Worm (Caenorhabditis elegans) whole organism, mixed stage, embryonic: ENCODE results near the gene F11D5.1.

Experiments used
- M03D4.4 ChIP-seq: sonication (generic microtip); optimal IDR thresholded peaks from 2 replicates; lab custom pipeline; 2017; ENCODE audit warnings: mild to moderate bottlenecking, missing genetic modification characterization, missing compliant biosample characterization
- bed-3 ChIP-seq: fragments of 200-800 bp; sonication (Bioruptor generic); optimal IDR thresholded peaks from 3 replicates; lab custom pipeline; 2018; ENCODE audit warnings: mild to moderate bottlenecking, missing genetic modification characterization, moderate library complexity, missing compliant biosample characterization
- blmp-1 ChIP-seq: fragments of 150-350 bp; optimal IDR thresholded peaks from 2 replicates; lab custom pipeline; 2014; ENCODE audit warnings: missing biosample characterization, missing genetic modification characterization
- ceh-39 ChIP-seq: fragments of 150-350 bp; optimal IDR thresholded peaks from 2 replicates; lab custom pipeline; 2014; ENCODE audit warnings: missing biosample characterization, missing genetic modification characterization
- ceh-83 ChIP-seq: fragments of 200-800 bp; sonication (Bioruptor generic); optimal IDR thresholded peaks from 2 replicates; lab custom pipeline; 2018; ENCODE audit warnings: mild to moderate bottlenecking, missing genetic modification characterization, missing compliant biosample characterization
- ces-1 ChIP-seq: fragments of 150-350 bp; optimal IDR thresholded peaks from 2 replicates; lab custom pipeline; 2014; ENCODE audit warnings: missing biosample characterization, missing genetic modification reagents, missing genetic modification characterization
- cnd-1 ChIP-seq: fragments of 200-800 bp; sonication (Bioruptor generic); optimal IDR thresholded peaks from 2 replicates; lab custom pipeline; 2018; ENCODE audit warnings: mild to moderate bottlenecking, missing genetic modification characterization, missing compliant biosample characterization
- drap-1 ChIP-seq: fragments of 200-800 bp; sonication (Bioruptor generic); optimal IDR thresholded peaks from 3 replicates; lab custom pipeline; 2018; ENCODE audit warnings: mild to moderate bottlenecking, missing genetic modification characterization, missing compliant biosample characterization
- elt-1 ChIP-seq: sonication (generic microtip); optimal IDR thresholded peaks from 2 replicates; lab custom pipeline; 2017; ENCODE audit warnings: missing genetic modification characterization, mild to moderate bottlenecking, missing compliant biosample characterization, antibody characterized with exemption, moderate library complexity, borderline replicate concordance; ENCODE audit not compliant: insufficient read depth
- elt-3 ChIP-seq: fragments of 150-350 bp; optimal IDR thresholded peaks from 2 replicates; lab custom pipeline; 2014; ENCODE audit warnings: missing biosample characterization, missing genetic modification characterization
- flh-1 ChIP-seq: fragments of 200-800 bp; sonication (Bioruptor generic); optimal IDR thresholded peaks from 2 replicates; lab custom pipeline; 2018; ENCODE audit warnings: mild to moderate bottlenecking, missing genetic modification characterization, moderate library complexity, missing compliant biosample characterization
- ham-2 ChIP-seq: fragments of 200-800 bp; sonication (Bioruptor generic); optimal IDR thresholded peaks from 2 replicates; lab custom pipeline; 2018; ENCODE audit warnings: mild to moderate bottlenecking, missing genetic modification characterization, missing compliant biosample characterization
- hlh-1 ChIP-seq: fragments of 150-350 bp; optimal IDR thresholded peaks from 2 replicates; lab custom pipeline; 2014; ENCODE audit warnings: missing biosample characterization, missing genetic modification reagents, missing genetic modification characterization
- lin-13 ChIP-seq: fragments of 150-350 bp; optimal IDR thresholded peaks from 2 replicates; lab custom pipeline; 2014; ENCODE audit warnings: missing biosample characterization, missing genetic modification characterization
- lin-32 ChIP-seq: fragments of 200-800 bp; sonication (Bioruptor generic); optimal IDR thresholded peaks from 2 replicates; lab custom pipeline; 2018; ENCODE audit warnings: mild to moderate bottlenecking, missing genetic modification characterization, missing compliant biosample characterization
- lsy-2 ChIP-seq: fragments of 150-350 bp; optimal IDR thresholded peaks from 2 replicates; lab custom pipeline; 2014; ENCODE audit warnings: missing biosample characterization, missing genetic modification characterization
- mab-5 ChIP-seq: fragments of 150-350 bp; optimal IDR thresholded peaks from 2 replicates; lab custom pipeline; 2014; ENCODE audit warnings: missing biosample characterization, missing genetic modification characterization
- mep-1 ChIP-seq: fragments of 150-350 bp; optimal IDR thresholded peaks from 2 replicates; lab custom pipeline; 2017; ENCODE audit warnings: missing biosample characterization, missing genetic modification reagents, missing genetic modification characterization, inconsistent platforms
- mls-2 ChIP-seq: sonication (generic microtip); optimal IDR thresholded peaks from 2 replicates; lab custom pipeline; 2016; ENCODE audit warnings: mild to moderate bottlenecking, missing genetic modification characterization, moderate library complexity, missing compliant biosample characterization
- nhr-12 ChIP-seq: fragments of 150-350 bp; optimal IDR thresholded peaks from 2 replicates; lab custom pipeline; 2014; ENCODE audit warnings: missing biosample characterization, missing genetic modification characterization
- nhr-2 ChIP-seq: fragments of 150-350 bp; optimal IDR thresholded peaks from 2 replicates; lab custom pipeline; 2014; ENCODE audit warnings: missing biosample characterization, missing genetic modification characterization
- nhr-237 ChIP-seq: fragments of 150-350 bp; optimal IDR thresholded peaks from 2 replicates; lab custom pipeline; 2014; ENCODE audit warnings: missing biosample characterization, missing genetic modification characterization
- nhr-28 ChIP-seq: fragments of 150-350 bp; optimal IDR thresholded peaks from 2 replicates; lab custom pipeline; 2014; ENCODE audit warnings: missing biosample characterization, missing genetic modification characterization
- nhr-76 ChIP-seq: sonication (generic microtip); optimal IDR thresholded peaks from 2 replicates; lab custom pipeline; 2017; ENCODE audit warnings: missing biosample characterization, missing genetic modification characterization
- pha-4 ChIP-seq: fragments of 150-350 bp; optimal IDR thresholded peaks from 2 replicates; lab custom pipeline; 2018; ENCODE audit warnings: missing biosample characterization, missing genetic modification reagents, missing genetic modification characterization
- sem-2 ChIP-seq: fragments of 200-800 bp; sonication (Bioruptor generic); optimal IDR thresholded peaks from 2 replicates; lab custom pipeline; 2018; ENCODE audit warnings: mild to moderate bottlenecking, missing genetic modification characterization, missing compliant biosample characterization
- snpc-4 ChIP-seq: fragments of 150-350 bp; optimal IDR thresholded peaks from 2 replicates; lab custom pipeline; 2014; ENCODE audit warnings: missing biosample characterization, missing genetic modification characterization
- sptf-1 ChIP-seq: sonication (generic microtip); optimal IDR thresholded peaks from 2 replicates; lab custom pipeline; 2017; ENCODE audit warnings: mild to moderate bottlenecking, missing genetic modification characterization, moderate library complexity, missing compliant biosample characterization
- tbx-8 ChIP-seq: fragments of 200-800 bp; sonication (Bioruptor generic); optimal IDR thresholded peaks from 2 replicates; lab custom pipeline; 2018; ENCODE audit warnings: mild to moderate bottlenecking, missing genetic modification characterization, moderate library complexity, missing compliant biosample characterization
- unc-120 ChIP-seq: sonication (generic microtip); optimal IDR thresholded peaks from 2 replicates; lab custom pipeline; 2017; ENCODE audit warnings: missing genetic modification characterization, missing compliant biosample characterization; ENCODE audit not compliant: poor library complexity, severe bottlenecking
- unc-39 ChIP-seq: fragments of 150-350 bp; optimal IDR thresholded peaks from 2 replicates; lab custom pipeline; 2014; ENCODE audit warnings: missing biosample characterization, missing genetic modification characterization
- unc-62 ChIP-seq: fragments of 150-350 bp; optimal IDR thresholded peaks from 2 replicates; lab custom pipeline; 2014; ENCODE audit warnings: missing biosample characterization, missing genetic modification reagents, missing genetic modification characterization
- zip-8 ChIP-seq: fragments of 150-350 bp; optimal IDR thresholded peaks from 2 replicates; lab custom pipeline; 2014; ENCODE audit warnings: missing biosample characterization, missing genetic modification characterization
- ztf-11 ChIP-seq: fragments of 150-350 bp; optimal IDR thresholded peaks from 2 replicates; lab custom pipeline; 2014; ENCODE audit warnings: missing biosample characterization, missing genetic modification characterization

Gene F11D5.1

DNA sequence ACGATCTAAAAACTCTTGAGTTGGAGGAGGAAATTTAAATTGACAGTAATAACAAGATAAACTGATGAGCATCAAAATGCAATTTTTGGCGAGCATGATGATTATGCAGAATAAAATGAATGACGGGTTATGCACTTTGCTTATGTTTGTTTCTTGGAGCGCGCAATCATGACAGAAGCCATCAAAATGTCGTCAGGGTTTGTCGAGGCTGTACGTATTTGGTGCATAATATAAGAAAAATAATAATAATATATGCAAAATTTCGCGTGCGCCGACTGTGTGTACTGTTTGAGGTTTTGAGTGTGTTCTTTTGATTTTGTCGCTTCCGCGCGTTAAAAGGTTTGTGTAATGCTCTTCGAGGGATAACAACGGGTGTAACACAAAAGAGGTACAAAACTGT lies 17.4 kb downstream of the F11D5.1 start, which contains the start of gene nspg-4:
nspg-4 (minus strand) TSS at position 101 of the 400 bp plus-strand sequence.
- no peak for TF ChIP-seq nhr-28 (tag; lab: Kevin White, UChicago)
- no peak for TF ChIP-seq cnd-1
- TF ChIP-seq zip-8 (tag; lab: Kevin White, UChicago), result no peak
- TF ChIP-seq snpc-4 (tag; lab: Kevin White, UChicago), result no peak
- no peak for TF ChIP-seq drap-1 (GFP tag; lab: Kevin White, UChicago)
- TF ChIP-seq ztf-11, result no peak
- TF ChIP-seq nhr-76 (tag; lab: Kevin White, UChicago), result no peak
- no peak for TF ChIP-seq nhr-2 (tag; lab: Kevin White, UChicago)

DNA sequence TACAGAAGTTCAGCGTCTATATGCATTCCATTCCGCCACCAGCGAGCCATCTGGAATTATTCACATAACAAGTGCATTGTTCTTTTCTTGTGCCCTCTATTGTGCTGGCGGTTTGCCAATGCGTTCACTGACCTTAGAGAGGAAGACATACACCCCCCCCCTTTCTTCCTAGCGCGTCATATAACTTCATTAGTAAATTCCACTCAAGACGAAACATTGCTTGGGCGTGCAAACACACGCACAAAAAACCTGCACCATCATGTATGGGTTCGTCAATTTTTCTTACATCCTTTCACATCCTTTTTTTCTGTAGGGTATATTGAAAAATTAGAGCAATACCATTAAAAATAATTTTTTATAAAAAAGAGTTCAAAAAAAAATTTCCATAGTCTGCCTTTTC lies 18.6 kb downstream of the F11D5.1 start, which contains the start of gene ZK816.1:
ZK816.1 (plus strand) TSS at position 187 of the 400 bp plus-strand sequence.
- TF ChIP-seq mls-2, result peak; percentile 18
- no peak for TF ChIP-seq lsy-2 (tag; lab: Kevin White, UChicago)
- TF ChIP-seq unc-39, result no peak
- peak; percentile 82 for TF ChIP-seq ces-1 (GFP tag; lab: Kevin White, UChicago)
- TF ChIP-seq pha-4, result no peak
- TF ChIP-seq ztf-11, result no peak
- no peak for TF ChIP-seq tbx-8 (GFP tag; lab: Kevin White, UChicago)

DNA sequence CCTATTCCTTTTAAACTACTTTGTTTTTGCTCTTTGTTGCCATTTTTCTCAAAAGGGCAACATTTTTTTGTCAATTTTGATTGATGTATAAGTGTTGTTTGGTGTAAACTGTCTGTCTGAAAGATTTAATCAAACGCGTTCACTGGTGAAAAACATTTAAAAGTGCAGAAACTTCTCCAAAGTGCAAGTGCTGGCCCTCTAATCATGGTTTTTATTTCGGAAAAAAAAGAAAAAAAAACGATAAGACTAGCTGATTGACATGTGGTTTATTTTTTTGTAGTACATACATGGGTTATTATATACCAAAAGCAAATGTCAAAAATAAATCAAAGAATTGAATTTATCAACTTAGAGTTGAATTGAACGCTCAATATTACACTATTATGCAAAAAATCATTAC lies 29.5 kb downstream of the F11D5.1 start, which contains the start of gene dhs-26:
dhs-26 (minus strand) TSS at position 116 of the 400 bp plus-strand sequence.
- TF ChIP-seq sem-2 (GFP tag; lab: Kevin White, UChicago), result no peak
- no peak for TF ChIP-seq lin-32 (GFP tag; lab: Kevin White, UChicago)
- no peak for TF ChIP-seq mls-2
- no peak for TF ChIP-seq hlh-1 (tag; lab: Kevin White, UChicago)
- no peak for TF ChIP-seq ceh-83 (GFP tag; lab: Kevin White, UChicago)
- no peak for TF ChIP-seq lsy-2 (tag; lab: Kevin White, UChicago)
- TF ChIP-seq flh-1, result no peak

DNA sequence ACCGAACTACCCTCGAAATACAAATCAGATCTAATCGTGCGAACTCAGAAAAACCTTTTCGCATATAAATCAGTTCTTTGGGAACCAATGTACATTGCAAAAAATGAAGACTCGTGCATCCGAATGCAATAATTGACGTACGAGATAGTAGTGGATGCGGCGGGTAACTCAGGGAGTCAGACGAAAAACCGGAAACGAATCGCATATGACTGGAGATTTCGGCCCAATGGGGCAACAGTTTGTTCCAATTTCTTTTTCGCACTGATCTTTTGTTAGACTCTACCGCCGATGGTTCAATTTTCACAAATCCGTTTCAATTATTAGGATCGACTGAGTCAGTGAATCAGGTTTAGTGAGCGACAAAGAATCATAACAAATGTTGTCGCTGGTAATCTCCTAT lies 33.9 kb downstream of the F11D5.1 start:
- TF ChIP-seq lsy-2 (tag; lab: Kevin White, UChicago) (no peak), unc-120 (tag; lab: Kevin White, UChicago) (no peak), pha-4 (no peak), tbx-8 (GFP tag; lab: Kevin White, UChicago) (no peak), sptf-1 (tag; lab: Kevin White, UChicago) (no peak), snpc-4 (tag; lab: Kevin White, UChicago) (no peak), nhr-76 (tag; lab: Kevin White, UChicago) (no peak), ceh-83 (GFP tag; lab: Kevin White, UChicago) (no peak), drap-1 (GFP tag; lab: Kevin White, UChicago) (no peak), nhr-12 (tag; lab: Kevin White, UChicago) (no peak)

DNA sequence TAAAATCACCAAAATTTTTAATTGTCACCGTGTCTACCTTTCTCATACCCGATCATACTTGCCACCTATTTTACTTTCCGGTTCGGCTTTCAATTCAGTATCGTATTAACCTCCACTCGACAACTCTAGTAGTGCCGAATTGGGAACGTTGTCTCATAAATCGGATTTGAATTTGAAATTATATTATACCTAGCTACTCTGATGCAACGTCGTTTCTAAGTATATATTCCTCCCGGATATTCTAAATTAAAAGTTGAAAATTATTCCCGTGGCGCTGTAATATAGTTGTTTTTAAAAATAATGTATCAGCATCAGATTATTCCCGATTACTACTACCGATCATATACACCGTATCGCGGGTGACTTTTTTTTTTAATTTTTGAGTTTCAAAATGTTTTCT lies 35.7 kb downstream of the F11D5.1 start, which contains the start of gene ZK563.2:
ZK563.2 (plus strand) TSS at position 301 of the 400 bp plus-strand sequence.
- TF ChIP-seq lin-13 (tag; lab: Kevin White, UChicago) (no peak), lsy-2 (tag; lab: Kevin White, UChicago) (no peak), nhr-237 (tag; lab: Kevin White, UChicago) (no peak), bed-3 (no peak), lin-32 (GFP tag; lab: Kevin White, UChicago) (no peak), nhr-28 (tag; lab: Kevin White, UChicago) (no peak), elt-3 (tag; lab: Kevin White, UChicago) (no peak), nhr-2 (tag; lab: Kevin White, UChicago) (no peak), unc-120 (tag; lab: Kevin White, UChicago) (no peak)

DNA sequence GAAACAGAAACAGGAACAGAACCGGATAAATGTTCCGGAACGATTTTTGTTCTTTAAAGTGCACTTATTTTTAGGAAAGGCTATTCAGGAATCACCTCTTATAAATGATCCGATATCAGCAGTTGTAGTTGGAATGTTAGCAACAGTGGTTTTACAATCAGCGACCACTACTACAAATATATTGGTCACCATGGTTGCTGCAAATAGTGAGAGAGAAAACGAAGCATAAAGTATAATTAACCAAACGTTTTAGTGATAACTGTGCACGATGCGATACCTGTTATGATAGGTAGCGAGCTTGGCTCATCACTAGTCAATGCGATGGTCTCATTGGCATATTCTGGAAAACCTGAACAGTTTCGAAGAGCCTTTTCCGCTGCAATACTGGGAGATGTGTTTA lies 36.5 kb downstream of the F11D5.1 start:
- no peak for TF ChIP-seq pha-4

DNA sequence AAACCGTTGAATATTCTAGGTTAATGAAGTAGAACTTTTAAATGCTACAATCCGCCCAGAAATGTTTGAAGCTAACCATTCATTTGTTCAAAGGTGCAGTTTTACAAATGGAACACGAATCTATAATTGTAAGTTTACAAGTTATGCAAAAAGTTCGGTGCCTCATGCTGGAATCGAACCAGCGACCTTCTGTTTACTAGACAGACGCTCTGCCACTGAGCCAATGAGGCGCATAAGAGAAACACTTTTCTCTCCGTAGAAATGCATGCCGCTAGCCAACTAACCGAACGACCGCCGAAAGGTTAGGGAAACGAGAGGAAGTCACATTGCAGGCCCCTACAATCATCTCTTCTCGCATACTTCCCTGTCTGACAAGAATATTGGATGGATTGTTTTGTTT lies 38.3 kb downstream of the F11D5.1 start:
- TF ChIP-seq snpc-4 (tag; lab: Kevin White, UChicago), result no peak
- TF ChIP-seq unc-39, result peak; percentile 33
- peak; percentile 88 for TF ChIP-seq cnd-1
- peak; percentile 67 for TF ChIP-seq mep-1 (tag; lab: Kevin White, UChicago)
- TF ChIP-seq zip-8 (tag; lab: Kevin White, UChicago), result no peak
- no peak for TF ChIP-seq mab-5 (tag; lab: Kevin White, UChicago)
- peak; percentile 92 for TF ChIP-seq ceh-83 (GFP tag; lab: Kevin White, UChicago)
- peak; percentile 24 for TF ChIP-seq nhr-12 (tag; lab: Kevin White, UChicago)
- no peak for TF ChIP-seq blmp-1 (tag; lab: Kevin White, UChicago)
- peak; percentile 90 for TF ChIP-seq M03D4.4
- peak; percentile 94 for TF ChIP-seq mls-2
- peak; percentile 81 for TF ChIP-seq unc-120 (tag; lab: Kevin White, UChicago)
- TF ChIP-seq lin-13 (tag; lab: Kevin White, UChicago), result peak; percentile 19
- no peak for TF ChIP-seq ceh-39
- peak; percentile 23 for TF ChIP-seq pha-4
- TF ChIP-seq ham-2 (GFP tag; lab: Kevin White, UChicago), result peak; percentile 77
- no peak for TF ChIP-seq elt-1 (tag; lab: Kevin White, UChicago)
- TF ChIP-seq sptf-1 (tag; lab: Kevin White, UChicago), result peak; percentile 95
- peak; percentile 71 for TF ChIP-seq flh-1
- TF ChIP-seq hlh-1 (tag; lab: Kevin White, UChicago), result peak; percentile 49
- peak; percentile 35 for TF ChIP-seq ztf-11
- TF ChIP-seq unc-62 (GFP tag; lab: Kevin White, UChicago), result peak; percentile 60
- peak; percentile 94 for TF ChIP-seq drap-1 (GFP tag; lab: Kevin White, UChicago)
- peak; percentile 76 for TF ChIP-seq lin-32 (GFP tag; lab: Kevin White, UChicago)
- no peak for TF ChIP-seq nhr-76 (tag; lab: Kevin White, UChicago)
